Worm (Caenorhabditis elegans) whole organism, mixed stage, embryonic: ENCODE results near the gene R13A5.10.

Experiments
- ceh-43 ChIP-seq: fragments of 200-800 bp; sonication (Bioruptor generic); optimal IDR thresholded peaks from 2 replicates; lab custom pipeline; 2018; ENCODE audit warnings: mild to moderate bottlenecking, missing genetic modification characterization, moderate library complexity, missing compliant biosample characterization
- ces-1 ChIP-seq: fragments of 150-350 bp; optimal IDR thresholded peaks from 2 replicates; lab custom pipeline; 2014; ENCODE audit warnings: missing biosample characterization, missing genetic modification reagents, missing genetic modification characterization
- elt-3 ChIP-seq: fragments of 150-350 bp; optimal IDR thresholded peaks from 2 replicates; lab custom pipeline; 2014; ENCODE audit warnings: missing biosample characterization, missing genetic modification characterization
- nhr-76 ChIP-seq: sonication (generic microtip); optimal IDR thresholded peaks from 2 replicates; lab custom pipeline; 2017; ENCODE audit warnings: missing biosample characterization, missing genetic modification characterization
- pha-4 ChIP-seq: fragments of 150-350 bp; optimal IDR thresholded peaks from 2 replicates; lab custom pipeline; 2018; ENCODE audit warnings: missing biosample characterization, missing genetic modification reagents, missing genetic modification characterization
- sem-2 ChIP-seq: fragments of 200-800 bp; sonication (Bioruptor generic); optimal IDR thresholded peaks from 2 replicates; lab custom pipeline; 2018; ENCODE audit warnings: mild to moderate bottlenecking, missing genetic modification characterization, missing compliant biosample characterization
- snpc-4 ChIP-seq: fragments of 150-350 bp; optimal IDR thresholded peaks from 2 replicates; lab custom pipeline; 2014; ENCODE audit warnings: missing biosample characterization, missing genetic modification characterization
- unc-62 ChIP-seq: fragments of 150-350 bp; optimal IDR thresholded peaks from 2 replicates; lab custom pipeline; 2014; ENCODE audit warnings: missing biosample characterization, missing genetic modification reagents, missing genetic modification characterization
- zip-8 ChIP-seq: fragments of 150-350 bp; optimal IDR thresholded peaks from 2 replicates; lab custom pipeline; 2014; ENCODE audit warnings: missing biosample characterization, missing genetic modification characterization

- no peak for TF ChIP-seq sem-2 (GFP tag; lab: Kevin White, UChicago)
- TF ChIP-seq ces-1 = peak; percentile 30
- no peak for TF ChIP-seq pha-4
- TF ChIP-seq unc-62 (GFP tag; lab: Kevin White, UChicago) = no peak
- TF ChIP-seq snpc-4 = no peak
- TF ChIP-seq elt-3 = no peak
- no peak for TF ChIP-seq ceh-43 (GFP tag; lab: Kevin White, UChicago)
- TF ChIP-seq nhr-76 (tag; lab: Kevin White, UChicago) = no peak
- TF ChIP-seq zip-8 (tag; lab: Kevin White, UChicago) = no peak
These were observed 2.2 kb downstream of the R13A5.10 start for ce11 chrIII:7580586-7580985.
